Worm (Caenorhabditis elegans): ENCODE data around the gene slc-17.9.

ce11 chrX:9805426-9805825 is 40.7 kb upstream of the slc-17.9 start:
- TF ChIP-seq C34F6.9 (tag; optimal IDR thresholded peaks at IDR 0.05) (no peak), peb-1 (tag; optimal IDR thresholded peaks at IDR 0.05) (no peak), ztf-1 (GFP tag; conservative IDR thresholded peaks at IDR 0.05) (no peak), sma-9 (GFP tag; optimal IDR thresholded peaks at IDR 0.05) (peak; percentile 8), sma-9 (tag; optimal IDR thresholded peaks at IDR 0.05) (no peak), nhr-25 (tag; optimal IDR thresholded peaks at IDR 0.05) (no peak), R02D3.7 (tag; optimal IDR thresholded peaks at IDR 0.05) (no peak), lin-11 (tag; optimal IDR thresholded peaks at IDR 0.05) (no peak)
